Fruit fly (Drosophila melanogaster): Measurements from ENCODE around the gene CG31141.

dm6 chr3R:23880280-23880679, 42.8 kb upstream of the CG31141 start:
- TF ChIP-seq Sin3A (optimal IDR thresholded peaks at IDR 0.05) (no peak), h (optimal IDR thresholded peaks at IDR 0.05) (no peak), psq (optimal IDR thresholded peaks at IDR 0.05) (no peak), insv (optimal IDR thresholded peaks at IDR 0.05) (no peak), ttk (optimal IDR thresholded peaks at IDR 0.05) (no peak), Myc (optimal IDR thresholded peaks at IDR 0.05) (no peak)
